Worm (Caenorhabditis elegans): ENCODE measurements around the gene C11G6.2.

ce11 chrX:16328328-16328727, at the start of gene C11G6.2:
- TF ChIP-seq F55B11.4 (tag; optimal IDR thresholded peaks at IDR 0.05; ENCODE audit: borderline replicate concordance, insufficient read depth): no peak
- no peak for TF ChIP-seq tbp1 (GFP tag; optimal IDR thresholded peaks at IDR 0.05)
- TF ChIP-seq efl-1 (GFP tag; optimal IDR thresholded peaks at IDR 0.05): no peak

Data from whole organism, young adult.